Fruit fly (Drosophila melanogaster) whole organism, prepupa: ENCODE data around the gene RhoGAP100F.

Source experiments
- Blimp-1 ChIP-seq: fragments of 200-800 bp; sonication (Bioruptor generic); optimal IDR thresholded peaks from 3 replicates; lab custom pipeline; 2017; ENCODE audit warnings: missing biosample characterization, missing genetic modification characterization, mild to moderate bottlenecking, moderate library complexity, missing genetic modification reagents
- CG10631 ChIP-seq: fragments of 200-800 bp; sonication (Bioruptor generic); optimal IDR thresholded peaks from 2 replicates; lab custom pipeline; 2016; ENCODE audit warnings: missing biosample characterization, missing genetic modification characterization
- CG10669 ChIP-seq: fragments of 200-800 bp; sonication (Bioruptor generic); optimal IDR thresholded peaks from 3 replicates; lab custom pipeline; 2018; ENCODE audit warnings: missing biosample characterization, mild to moderate bottlenecking, missing genetic modification characterization, moderate library complexity
- CG11902 ChIP-seq: fragments of 200-800 bp; sonication (Bioruptor generic); optimal IDR thresholded peaks from 3 replicates; lab custom pipeline; 2016; ENCODE audit warnings: missing biosample characterization, missing genetic modification characterization
- CG15336 ChIP-seq: fragments of 200-800 bp; sonication (Bioruptor generic); IDR thresholded peaks from 2 replicates; pipeline ENCODE4 v1.3.6; 2022; ENCODE audit warnings: missing biosample characterization, missing genetic modification characterization
- CG16779 ChIP-seq: fragments of 200-800 bp; sonication (Bioruptor generic); optimal IDR thresholded peaks from 3 replicates; lab custom pipeline; 2017; ENCODE audit warnings: missing biosample characterization, mild to moderate bottlenecking, missing genetic modification characterization
- CG3032 ChIP-seq: fragments of 200-800 bp; optimal IDR thresholded peaks from 2 replicates; lab custom pipeline; 2019; ENCODE audit warnings: missing biosample characterization, mild to moderate bottlenecking, missing genetic modification characterization, moderate library complexity
- CG31627 ChIP-seq: fragments of 200-800 bp; sonication (Bioruptor generic); optimal IDR thresholded peaks from 3 replicates; lab custom pipeline; 2016; ENCODE audit warnings: missing biosample characterization, missing genetic modification characterization
- CG32006 ChIP-seq: fragments of 200-800 bp; sonication (Bioruptor generic); optimal IDR thresholded peaks from 3 replicates; lab custom pipeline; 2017; ENCODE audit warnings: missing biosample characterization, mild to moderate bottlenecking, missing genetic modification characterization
- CG3919 ChIP-seq: fragments of 200-800 bp; sonication (Bioruptor generic); optimal IDR thresholded peaks from 3 replicates; lab custom pipeline; 2016; ENCODE audit warnings: missing biosample characterization, missing genetic modification characterization
- CG4318 ChIP-seq: fragments of 200-800 bp; sonication (Bioruptor generic); optimal IDR thresholded peaks from 3 replicates; lab custom pipeline; 2017; ENCODE audit warnings: missing biosample characterization, mild to moderate bottlenecking, missing genetic modification characterization
- CG6163 ChIP-seq: fragments of 200-800 bp; sonication (Bioruptor generic); IDR thresholded peaks from 3 replicates; pipeline ENCODE4 v1.3.6; 2022; ENCODE audit warnings: missing biosample characterization, missing genetic modification characterization
- CG6276 ChIP-seq: fragments of 200-800 bp; sonication (Bioruptor generic); optimal IDR thresholded peaks from 2 replicates; lab custom pipeline; 2017; ENCODE audit warnings: missing biosample characterization, mild to moderate bottlenecking, missing genetic modification characterization
- CG6792 ChIP-seq: fragments of 200-800 bp; sonication (Bioruptor generic); optimal IDR thresholded peaks from 3 replicates; lab custom pipeline; 2016; ENCODE audit warnings: missing biosample characterization, missing genetic modification characterization
- CG6808 ChIP-seq: fragments of 200-800 bp; sonication (Bioruptor generic); optimal IDR thresholded peaks from 3 replicates; lab custom pipeline; 2017; ENCODE audit warnings: missing biosample characterization, missing genetic modification characterization, mild to moderate bottlenecking, moderate library complexity, missing genetic modification reagents
- CG6854 ChIP-seq: fragments of 200-800 bp; sonication (Bioruptor generic); optimal IDR thresholded peaks from 2 replicates; lab custom pipeline; 2017; ENCODE audit warnings: missing biosample characterization, mild to moderate bottlenecking, missing genetic modification characterization
- CG7368 ChIP-seq: fragments of 200-800 bp; sonication (Bioruptor generic); optimal IDR thresholded peaks from 3 replicates; lab custom pipeline; 2016; ENCODE audit warnings: missing biosample characterization, missing genetic modification characterization
- CG8119 ChIP-seq: fragments of 200-800 bp; sonication (Bioruptor generic); IDR thresholded peaks from 3 replicates; pipeline ENCODE4 v1.3.6; 2022; ENCODE audit warnings: missing biosample characterization, missing genetic modification characterization
- CG8319 ChIP-seq: fragments of 200-800 bp; sonication (Bioruptor generic); optimal IDR thresholded peaks from 3 replicates; lab custom pipeline; 2016; ENCODE audit warnings: missing biosample characterization, missing genetic modification characterization
- Eip75B ChIP-seq: fragments of 200-800 bp; sonication (Bioruptor generic); optimal IDR thresholded peaks from 3 replicates; lab custom pipeline; 2016; ENCODE audit warnings: missing biosample characterization, missing genetic modification characterization
- Eip93F ChIP-seq: fragments of 200-800 bp; sonication (Bioruptor generic); optimal IDR thresholded peaks from 2 replicates; lab custom pipeline; 2016; ENCODE audit warnings: missing biosample characterization, mild to moderate bottlenecking, missing genetic modification characterization
- Ets21C ChIP-seq: fragments of 200-800 bp; sonication (Bioruptor generic); optimal IDR thresholded peaks from 3 replicates; lab custom pipeline; 2016; ENCODE audit warnings: missing biosample characterization, missing genetic modification characterization
- Ets96B ChIP-seq: fragments of 200-800 bp; optimal IDR thresholded peaks from 2 replicates; lab custom pipeline; 2019; ENCODE audit warnings: missing biosample characterization, mild to moderate bottlenecking, missing genetic modification characterization, moderate library complexity
- Gug ChIP-seq: fragments of 200-800 bp; sonication (Bioruptor generic); IDR thresholded peaks from 2 replicates; pipeline ENCODE4 v1.3.6; 2022; ENCODE audit warnings: missing biosample characterization, missing genetic modification characterization
- Hr38 ChIP-seq: sonication (Bioruptor generic); optimal IDR thresholded peaks from 2 replicates; lab custom pipeline; 2016; ENCODE audit warnings: missing biosample characterization, missing genetic modification characterization
- Hr4 ChIP-seq: fragments of 200-800 bp; sonication (Bioruptor generic); optimal IDR thresholded peaks from 3 replicates; lab custom pipeline; 2016; ENCODE audit warnings: missing biosample characterization, missing genetic modification characterization
- Lpt ChIP-seq: fragments of 200-800 bp; sonication (Bioruptor generic); optimal IDR thresholded peaks from 3 replicates; lab custom pipeline; 2016; ENCODE audit warnings: missing biosample characterization, missing genetic modification characterization
- Met ChIP-seq: fragments of 200-800 bp; sonication (Bioruptor generic); optimal IDR thresholded peaks from 3 replicates; lab custom pipeline; 2016; ENCODE audit warnings: missing biosample characterization, missing genetic modification characterization
- OdsH ChIP-seq: fragments of 200-800 bp; sonication (Bioruptor generic); optimal IDR thresholded peaks from 3 replicates; lab custom pipeline; 2016; ENCODE audit warnings: missing biosample characterization, missing genetic modification characterization
- Smox ChIP-seq: fragments of 200-800 bp; sonication (Bioruptor generic); optimal IDR thresholded peaks from 3 replicates; lab custom pipeline; 2016; ENCODE audit warnings: missing biosample characterization, missing genetic modification characterization
- Sox102F ChIP-seq: fragments of 200-800 bp; sonication (Bioruptor generic); optimal IDR thresholded peaks from 2 replicates; lab custom pipeline; 2016; ENCODE audit warnings: missing biosample characterization, mild to moderate bottlenecking, missing genetic modification characterization
- Sox14 ChIP-seq: fragments of 200-800 bp; sonication (Bioruptor generic); optimal IDR thresholded peaks from 3 replicates; lab custom pipeline; 2016; ENCODE audit warnings: missing biosample characterization, missing genetic modification characterization
- Sox15 ChIP-seq: fragments of 200-800 bp; sonication (Bioruptor generic); optimal IDR thresholded peaks from 3 replicates; lab custom pipeline; 2016; ENCODE audit warnings: missing biosample characterization, missing genetic modification characterization
- achi ChIP-seq: fragments of 200-800 bp; sonication (Bioruptor generic); optimal IDR thresholded peaks from 3 replicates; lab custom pipeline; 2016; ENCODE audit warnings: missing biosample characterization, missing genetic modification characterization
- acj6 ChIP-seq: fragments of 200-800 bp; sonication (Bioruptor generic); optimal IDR thresholded peaks from 3 replicates; lab custom pipeline; 2016; ENCODE audit warnings: missing biosample characterization, missing genetic modification characterization
- cyc ChIP-seq: fragments of 200-800 bp; sonication (Bioruptor generic); optimal IDR thresholded peaks from 3 replicates; lab custom pipeline; 2016; ENCODE audit warnings: missing biosample characterization, missing genetic modification characterization
- dac ChIP-seq: fragments of 200-800 bp; sonication (Bioruptor generic); optimal IDR thresholded peaks from 2 replicates; lab custom pipeline; 2017; ENCODE audit warnings: missing biosample characterization, mild to moderate bottlenecking, missing genetic modification characterization
- dsx ChIP-seq: fragments of 200-800 bp; optimal IDR thresholded peaks from 3 replicates; lab custom pipeline; 2019; ENCODE audit warnings: missing biosample characterization, mild to moderate bottlenecking, missing genetic modification characterization, moderate library complexity; ENCODE audit not compliant: poor library complexity, severe bottlenecking
- eg ChIP-seq: fragments of 200-800 bp; sonication (Bioruptor generic); IDR thresholded peaks from 3 replicates; pipeline ENCODE4 v1.3.6; 2022; ENCODE audit warnings: missing biosample characterization, missing genetic modification characterization
- esn ChIP-seq: fragments of 200-800 bp; sonication (Bioruptor generic); optimal IDR thresholded peaks from 2 replicates; lab custom pipeline; 2016; ENCODE audit warnings: missing biosample characterization, mild to moderate bottlenecking, missing genetic modification characterization, moderate library complexity
- fd85E ChIP-seq: fragments of 200-800 bp; sonication (Bioruptor generic); optimal IDR thresholded peaks from 3 replicates; lab custom pipeline; 2016; ENCODE audit warnings: missing biosample characterization, missing genetic modification characterization
- fkh ChIP-seq: fragments of 200-800 bp; sonication (Bioruptor generic); optimal IDR thresholded peaks from 3 replicates; lab custom pipeline; 2017; ENCODE audit warnings: missing biosample characterization, mild to moderate bottlenecking, missing genetic modification characterization, moderate library complexity
- net ChIP-seq: fragments of 200-800 bp; sonication (Bioruptor generic); optimal IDR thresholded peaks from 3 replicates; lab custom pipeline; 2016; ENCODE audit warnings: missing biosample characterization, missing genetic modification characterization
- salr ChIP-seq, 2 experiments: fragments of 200-800 bp; sonication (Bioruptor generic); optimal IDR thresholded peaks; 3 replicates each; lab custom pipeline; 2016 to 2018; ENCODE audit warnings: missing biosample characterization in 2 of 2, missing genetic modification characterization in 2 of 2, mild to moderate bottlenecking in 1 of 2
- spab ChIP-seq: fragments of 200-800 bp; sonication (Bioruptor generic); optimal IDR thresholded peaks from 2 replicates; lab custom pipeline; 2017; ENCODE audit warnings: missing biosample characterization, mild to moderate bottlenecking, missing genetic modification characterization, missing genetic modification reagents
- ss ChIP-seq, 2 experiments: fragments of 200-800 bp; sonication (Bioruptor generic); optimal IDR thresholded peaks; 2 replicates in 1 of 2; 3 replicates in 1 of 2; lab custom pipeline; 2017 to 2018; ENCODE audit warnings: mild to moderate bottlenecking in 2 of 2, missing biosample characterization in 2 of 2, missing genetic modification characterization in 2 of 2, moderate library complexity in 1 of 2
- svp ChIP-seq: fragments of 200-800 bp; sonication (Bioruptor generic); peaks from one replicate; lab custom pipeline; 2016; ENCODE audit warnings: missing biosample characterization, missing genetic modification characterization
- topi ChIP-seq: fragments of 200-800 bp; sonication (Bioruptor generic); optimal IDR thresholded peaks from 3 replicates; lab custom pipeline; 2016; ENCODE audit warnings: missing biosample characterization, missing genetic modification characterization
- vri ChIP-seq: fragments of 200-800 bp; sonication (Bioruptor generic); optimal IDR thresholded peaks from 3 replicates; lab custom pipeline; 2016; ENCODE audit warnings: missing biosample characterization, mild to moderate bottlenecking, missing genetic modification characterization

The RhoGAP100F gene

dm6 chr3R:31767528-31767927 is 44.9 kb upstream of the RhoGAP100F start (continued):
- peak; percentile 41 for TF ChIP-seq CG10669 (GFP tag; lab: Kevin White, UChicago)
- TF ChIP-seq CG6276 (GFP tag; lab: Kevin White, UChicago) = peak; percentile 58
- TF ChIP-seq CG11902 = peak; percentile 23
- TF ChIP-seq Eip75B (GFP tag; lab: Kevin White, UChicago) = no peak
- TF ChIP-seq, all 60 proteins: peak for 38

dm6 chr3R:31768198-31768597 is 44.2 kb upstream of the RhoGAP100F start:
- TF ChIP-seq Lpt = peak; percentile 84
- TF ChIP-seq fkh (GFP tag; lab: Kevin White, UChicago) = no peak
- no peak for TF ChIP-seq Sox102F (GFP tag; lab: Kevin White, UChicago)
- TF ChIP-seq vri (GFP tag; lab: Kevin White, UChicago) = no peak
- no peak for TF ChIP-seq CG31627 (GFP tag; lab: Kevin White, UChicago)
- TF ChIP-seq ss (GFP tag; optimal IDR thresholded peaks at IDR 0.05; lab: Kevin White, UChicago) = peak in 1 of 2 experiments; percentile 6
- no peak for TF ChIP-seq Blimp-1 (GFP tag; lab: Kevin White, UChicago)
- TF ChIP-seq topi (GFP tag; lab: Kevin White, UChicago) = peak; percentile 16
- peak in 1 of 2 experiments; percentile 35 for TF ChIP-seq salr (GFP tag; optimal IDR thresholded peaks at IDR 0.05; lab: Kevin White, UChicago)
- peak; percentile 86 for TF ChIP-seq CG8119
- TF ChIP-seq Smox (GFP tag; lab: Kevin White, UChicago) = no peak
- no peak for TF ChIP-seq Eip93F (GFP tag; lab: Kevin White, UChicago)
- no peak for TF ChIP-seq Sox15 (GFP tag; lab: Kevin White, UChicago)
- peak; percentile 87 for TF ChIP-seq CG32006 (GFP tag; lab: Kevin White, UChicago)
- peak; percentile 47 for TF ChIP-seq CG7368 (GFP tag; lab: Kevin White, UChicago)
- TF ChIP-seq CG6276 (GFP tag; lab: Kevin White, UChicago) = peak; percentile 83
- no peak for TF ChIP-seq Ets21C
- peak; percentile 63 for TF ChIP-seq Sox14 (GFP tag; lab: Kevin White, UChicago)
- TF ChIP-seq svp (GFP tag; lab: Kevin White, UChicago) = peak; percentile 38
- TF ChIP-seq Hr4 (GFP tag; lab: Kevin White, UChicago) = peak; percentile 78
- TF ChIP-seq CG11902 = no peak
- peak; percentile 56 for TF ChIP-seq Ets96B (tag; lab: Kevin White, UChicago)
- peak; percentile 81 for TF ChIP-seq achi (GFP tag; lab: Kevin White, UChicago)
- TF ChIP-seq CG3032 (tag; lab: Kevin White, UChicago) = peak; percentile 12
- peak; percentile 68 for TF ChIP-seq CG10631 (GFP tag; lab: Kevin White, UChicago)
- TF ChIP-seq CG6163 (GFP tag; lab: Robert Waterston, UW) = peak; percentile 83
- TF ChIP-seq cyc (GFP tag; lab: Kevin White, UChicago) = no peak
- peak; percentile 35 for TF ChIP-seq Eip75B (GFP tag; lab: Kevin White, UChicago)
- TF ChIP-seq dsx (GFP tag; lab: Kevin White, UChicago) = no peak
- TF ChIP-seq CG3919 (GFP tag; lab: Kevin White, UChicago) = peak; percentile 81
- TF ChIP-seq CG16779 (tag; lab: Kevin White, UChicago) = peak; percentile 50
- no peak for TF ChIP-seq CG6792 (GFP tag; lab: Kevin White, UChicago)
- no peak for TF ChIP-seq Met (GFP tag; lab: Kevin White, UChicago)
- peak; percentile 12 for TF ChIP-seq spab (GFP tag; lab: Kevin White, UChicago)
- TF ChIP-seq CG15336 (GFP tag; lab: Robert Waterston, UW) = peak; percentile 88
- no peak for TF ChIP-seq fd85E
- TF ChIP-seq eg (GFP tag; lab: Robert Waterston, UW) = peak; percentile 88
- TF ChIP-seq dac (GFP tag; lab: Kevin White, UChicago) = peak; percentile 77
- TF ChIP-seq Hr38 (GFP tag; lab: Kevin White, UChicago) = no peak
- peak; percentile 52 for TF ChIP-seq net (GFP tag; lab: Kevin White, UChicago)
- no peak for TF ChIP-seq CG8319 (GFP tag; lab: Kevin White, UChicago)
- TF ChIP-seq CG10669 (GFP tag; lab: Kevin White, UChicago) = peak; percentile 24
- TF ChIP-seq OdsH (GFP tag; lab: Kevin White, UChicago) = peak; percentile 53
- TF ChIP-seq CG4318 (GFP tag; lab: Kevin White, UChicago) = no peak
- no peak for TF ChIP-seq CG6854 (GFP tag; lab: Kevin White, UChicago)
- TF ChIP-seq Gug (GFP tag; lab: Robert Waterston, UW) = peak; percentile 65
- no peak for TF ChIP-seq esn (GFP tag; lab: Kevin White, UChicago)
- TF ChIP-seq CG6808 (GFP tag; lab: Kevin White, UChicago) = peak; percentile 19
- peak; percentile 32 for TF ChIP-seq acj6 (GFP tag; lab: Kevin White, UChicago)
